Worm (Caenorhabditis elegans): Measurements from ENCODE around the gene dpf-4.

DNA sequence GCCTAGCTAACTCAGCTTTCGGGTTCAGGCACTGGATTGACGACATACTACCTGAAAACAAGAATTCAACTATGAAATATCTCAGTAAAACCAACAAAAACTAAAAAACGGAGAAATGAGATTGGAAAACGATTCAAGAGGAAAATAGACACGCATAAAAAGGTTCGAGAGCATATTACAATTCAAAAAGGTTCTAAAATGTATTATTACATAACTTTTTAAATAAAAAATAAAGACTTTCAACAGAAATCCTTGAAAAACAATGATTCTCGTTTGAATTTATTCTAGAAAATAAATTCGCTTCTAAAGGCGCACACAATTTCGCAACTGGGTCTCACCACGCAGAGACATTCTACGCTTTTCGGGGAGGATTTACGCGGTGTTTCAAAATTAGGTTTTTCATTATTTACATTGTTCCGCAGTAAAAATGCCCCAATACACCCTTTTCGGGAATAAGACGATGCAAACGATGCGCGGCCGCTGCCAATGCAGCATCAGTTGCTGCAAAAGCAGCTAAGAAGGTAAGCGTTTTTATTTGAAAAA, 3.4 kb upstream of the dpf-4 start, which contains the start of the genes cct-6 and alh-9:
- TF ChIP-seq unc-98 (GFP tag; IDR thresholded peaks at IDR 0.05) = no peak
- peak; percentile 95 to 98 (median 96) for TF ChIP-seq dpl-1 (GFP tag; optimal IDR thresholded peaks at IDR 0.05)
- TF ChIP-seq ets-5 (GFP tag; IDR thresholded peaks at IDR 0.05) = no peak
- TF ChIP-seq skn-1 (tag; optimal IDR thresholded peaks at IDR 0.05) = peak; percentile 84
- peak; percentile 63 for TF ChIP-seq nhr-237 (tag; optimal IDR thresholded peaks at IDR 0.05)
- TF ChIP-seq fkh-10 (GFP tag; optimal IDR thresholded peaks at IDR 0.05) = peak; percentile 28
- TF ChIP-seq xbp-1 (tag; optimal IDR thresholded peaks at IDR 0.05) = peak; percentile 81
- TF ChIP-seq snpc-4 (tag; optimal IDR thresholded peaks at IDR 0.05) = peak; percentile 51
- TF ChIP-seq pag-3 (tag; optimal IDR thresholded peaks at IDR 0.05; ENCODE audit: borderline replicate concordance, insufficient read depth) = no peak
- TF ChIP-seq dsc-1 (tag; optimal IDR thresholded peaks at IDR 0.05) = peak; percentile 59
- peak; percentile 15 for TF ChIP-seq aly-2 (tag; optimal IDR thresholded peaks at IDR 0.05)
- no peak for TF ChIP-seq pqm-1 (tag; optimal IDR thresholded peaks at IDR 0.05)

All from whole organism, L1 larva.